Worm (Caenorhabditis elegans): ENCODE measurements around the gene ZC518.8.

DNA sequence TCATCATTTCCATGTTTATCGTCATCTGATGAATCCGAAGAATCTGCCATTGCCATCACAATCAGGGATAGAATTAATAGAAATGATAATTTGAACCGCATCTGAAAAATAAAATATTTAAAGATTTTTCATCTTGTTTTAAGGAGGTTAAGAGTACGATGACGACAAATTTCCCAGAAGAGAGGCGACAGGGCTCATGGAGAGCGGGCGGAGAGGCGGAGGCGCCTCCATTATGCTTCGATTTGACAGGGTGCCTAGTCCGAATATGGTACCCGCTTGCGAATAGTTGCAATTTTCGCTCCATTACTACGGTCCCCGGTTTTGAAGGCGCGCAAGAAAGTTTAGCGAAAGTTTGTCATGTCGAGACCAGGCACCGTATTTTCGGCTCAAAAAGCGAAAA, 23.4 kb upstream of the ZC518.8 start, which contains the start of gene F28D1.6:
- TF ChIP-seq pes-1 (GFP tag; IDR thresholded peaks at IDR 0.05) = no peak
- TF ChIP-seq ceh-36 (tag; optimal IDR thresholded peaks at IDR 0.05) = no peak
- no peak for TF ChIP-seq ama-1 (optimal IDR thresholded peaks at IDR 0.05)
- TF ChIP-seq scrt-1 (GFP tag; IDR thresholded peaks at IDR 0.05) = no peak
- TF ChIP-seq sea-1 (GFP tag; conservative IDR thresholded peaks at IDR 0.05) = no peak
